Fruit fly (Drosophila melanogaster) whole organism, embryonic: ENCODE results near the gene CG13311.

Experiments
- Blimp-1 ChIP-seq: fragments of 200-800 bp; sonication (Bioruptor generic); optimal IDR thresholded peaks from 3 replicates; lab custom pipeline; 2018; ENCODE audit warnings: missing biosample characterization, missing genetic modification characterization, mild to moderate bottlenecking, moderate library complexity, missing genetic modification reagents
- CG10979 ChIP-seq: fragments of 200-800 bp; sonication (Bioruptor generic); optimal IDR thresholded peaks from 2 replicates; lab custom pipeline; 2018; ENCODE audit warnings: missing biosample characterization, mild to moderate bottlenecking, missing genetic modification characterization, moderate library complexity
- CG11398 ChIP-seq: fragments of 200-800 bp; sonication (Bioruptor generic); optimal IDR thresholded peaks from 2 replicates; lab custom pipeline; 2016; ENCODE audit warnings: missing biosample characterization, missing genetic modification characterization
- CG11504 ChIP-seq: fragments of 200-800 bp; sonication (Bioruptor generic); optimal IDR thresholded peaks from 3 replicates; lab custom pipeline; 2019; ENCODE audit warnings: missing biosample characterization, mild to moderate bottlenecking, missing genetic modification characterization, moderate library complexity
- CG12219 ChIP-seq: fragments of 200-800 bp; sonication (Bioruptor generic); optimal IDR thresholded peaks from 3 replicates; lab custom pipeline; 2018; ENCODE audit warnings: missing biosample characterization, mild to moderate bottlenecking, missing genetic modification characterization
- CG12391 ChIP-seq: fragments of 200-800 bp; sonication (Bioruptor generic); optimal IDR thresholded peaks from 3 replicates; lab custom pipeline; 2018; ENCODE audit warnings: missing biosample characterization, mild to moderate bottlenecking, missing genetic modification characterization, moderate library complexity
- CG13123 ChIP-seq: fragments of 200-800 bp; sonication (Bioruptor generic); optimal IDR thresholded peaks from 2 replicates; lab custom pipeline; 2016; ENCODE audit warnings: missing biosample characterization, missing genetic modification characterization
- CG15696 ChIP-seq: fragments of 200-800 bp; sonication (Bioruptor generic); optimal IDR thresholded peaks from 2 replicates; lab custom pipeline; 2019; ENCODE audit warnings: missing biosample characterization, mild to moderate bottlenecking, missing genetic modification characterization, moderate library complexity
- CG18262 ChIP-seq: fragments of 200-800 bp; optimal IDR thresholded peaks from 3 replicates; lab custom pipeline; 2019; ENCODE audit warnings: missing biosample characterization, mild to moderate bottlenecking, missing genetic modification characterization, moderate library complexity
- CG18599 ChIP-seq: fragments of 200-800 bp; sonication (Bioruptor generic); optimal IDR thresholded peaks from 3 replicates; lab custom pipeline; 2017; ENCODE audit warnings: missing biosample characterization, missing genetic modification characterization, mild to moderate bottlenecking, moderate library complexity, missing genetic modification reagents
- CG30403 ChIP-seq: fragments of 200-800 bp; sonication (Bioruptor generic); optimal IDR thresholded peaks from 3 replicates; lab custom pipeline; 2016; ENCODE audit warnings: missing biosample characterization, missing genetic modification characterization
- CG31441 ChIP-seq: fragments of 200-800 bp; sonication (Bioruptor generic); IDR thresholded peaks from 2 replicates; pipeline ENCODE4 v1.3.6; 2022; ENCODE audit warnings: missing biosample characterization, missing genetic modification characterization
- CG3163 ChIP-seq: fragments of 200-800 bp; sonication (Bioruptor generic); optimal IDR thresholded peaks from 3 replicates; lab custom pipeline; 2016; ENCODE audit warnings: missing biosample characterization, missing genetic modification characterization
- CG33557 ChIP-seq: fragments of 200-800 bp; sonication (Bioruptor generic); optimal IDR thresholded peaks from 2 replicates; lab custom pipeline; 2019; ENCODE audit warnings: missing biosample characterization, mild to moderate bottlenecking, missing genetic modification characterization, moderate library complexity
- CG4424 ChIP-seq: fragments of 200-800 bp; sonication (Bioruptor generic); optimal IDR thresholded peaks from 3 replicates; lab custom pipeline; 2016; ENCODE audit warnings: missing biosample characterization, missing genetic modification characterization
- CG4820 ChIP-seq: fragments of 200-800 bp; sonication (Bioruptor generic); optimal IDR thresholded peaks from 3 replicates; lab custom pipeline; 2016; ENCODE audit warnings: missing biosample characterization, missing genetic modification characterization
- CG7556 ChIP-seq: fragments of 200-800 bp; sonication (Bioruptor generic); optimal IDR thresholded peaks from 2 replicates; lab custom pipeline; 2017; ENCODE audit warnings: missing biosample characterization, mild to moderate bottlenecking, missing genetic modification characterization
- CG7839 ChIP-seq: fragments of 200-800 bp; sonication (Bioruptor generic); optimal IDR thresholded peaks from 3 replicates; lab custom pipeline; 2018; ENCODE audit warnings: missing biosample characterization, mild to moderate bottlenecking, missing genetic modification characterization, moderate library complexity
- CG8359 ChIP-seq: fragments of 200-800 bp; sonication (Bioruptor generic); optimal IDR thresholded peaks from 2 replicates; lab custom pipeline; 2017; ENCODE audit warnings: missing biosample characterization, mild to moderate bottlenecking, missing genetic modification characterization, borderline replicate concordance
- CG8388 ChIP-seq: fragments of 200-800 bp; sonication (Bioruptor generic); optimal IDR thresholded peaks from 2 replicates; lab custom pipeline; 2019; ENCODE audit warnings: missing biosample characterization, mild to moderate bottlenecking, missing genetic modification characterization, moderate library complexity
- D ChIP-seq, 2 experiments: fragments of 200-800 bp in 1 of 2; fragments of >200 bp in 1 of 2; sonication (Bioruptor generic) in 1 of 2; optimal IDR thresholded peaks; 2 replicates in 1 of 2; 3 replicates in 1 of 2; lab custom pipeline; 2017; ENCODE audit warnings: mild to moderate bottlenecking in 1 of 2, missing biosample characterization in 1 of 2, missing genetic modification characterization in 1 of 2, missing genetic modification reagents in 1 of 2
- D19A ChIP-seq: fragments of 200-800 bp; optimal IDR thresholded peaks from 3 replicates; lab custom pipeline; 2019; ENCODE audit warnings: missing biosample characterization, mild to moderate bottlenecking, missing genetic modification characterization, moderate library complexity
- D19B ChIP-seq: fragments of 200-800 bp; sonication (Bioruptor generic); optimal IDR thresholded peaks from 2 replicates; lab custom pipeline; 2017; ENCODE audit warnings: missing biosample characterization, mild to moderate bottlenecking, missing genetic modification characterization
- Eip74EF ChIP-seq, 2 experiments: fragments of 200-800 bp in 1 of 2; fragments of >200 bp in 1 of 2; sonication (Bioruptor generic) in 1 of 2; optimal IDR thresholded peaks; 2 replicates each; lab custom pipeline; 2017 to 2019; ENCODE audit warnings: missing biosample characterization in 2 of 2, missing genetic modification characterization in 2 of 2, mild to moderate bottlenecking in 1 of 2, moderate library complexity in 1 of 2
- HLH4C ChIP-seq: fragments of 200-800 bp; sonication (Bioruptor generic); IDR thresholded peaks from 3 replicates; pipeline ENCODE4 v1.3.6; 2022; ENCODE audit warnings: missing biosample characterization, missing genetic modification characterization; ENCODE audit not compliant: partially characterized antibody
- Med ChIP-seq: fragments of 200-800 bp; sonication (Bioruptor generic); peaks from one replicate; lab custom pipeline; 2016; ENCODE audit warnings: missing biosample characterization, missing genetic modification characterization, mild to moderate bottlenecking, inconsistent platforms, moderate library complexity
- Pdp1 ChIP-seq, 2 experiments: fragments of 200-800 bp; sonication (Bioruptor generic); optimal IDR thresholded peaks; 3 replicates each; lab custom pipeline; 2016; ENCODE audit warnings: missing biosample characterization in 2 of 2, missing genetic modification characterization in 2 of 2, mild to moderate bottlenecking in 1 of 2, moderate library complexity in 1 of 2
- Side ChIP-seq: fragments of 200-800 bp; sonication (Bioruptor generic); optimal IDR thresholded peaks from 2 replicates; lab custom pipeline; 2016; ENCODE audit warnings: missing biosample characterization, missing genetic modification characterization
- Xrp1 ChIP-seq: fragments of 200-800 bp; sonication (Bioruptor generic); IDR thresholded peaks from 2 replicates; pipeline ENCODE4 v1.3.6; 2022; ENCODE audit warnings: missing biosample characterization, missing genetic modification characterization
- bsh ChIP-seq, 2 experiments: fragments of 200-800 bp; sonication (Bioruptor generic); optimal IDR thresholded peaks; 2 replicates each; lab custom pipeline; 2017 to 2018; ENCODE audit warnings: mild to moderate bottlenecking in 2 of 2, missing biosample characterization in 2 of 2, missing genetic modification characterization in 2 of 2, moderate library complexity in 1 of 2
- cg ChIP-seq: fragments of 200-800 bp; sonication (Bioruptor generic); optimal IDR thresholded peaks from 3 replicates; lab custom pipeline; 2019; ENCODE audit warnings: missing biosample characterization, mild to moderate bottlenecking, missing genetic modification characterization, moderate library complexity
- corto ChIP-seq: fragments of 200-800 bp; sonication (Bioruptor generic); optimal IDR thresholded peaks from 2 replicates; lab custom pipeline; 2016; ENCODE audit warnings: missing biosample characterization, mild to moderate bottlenecking, missing genetic modification characterization, moderate library complexity
- crol ChIP-seq: fragments of 200-800 bp; sonication (Bioruptor generic); IDR thresholded peaks from 2 replicates; pipeline ENCODE4 v1.3.6; 2022; ENCODE audit warnings: missing biosample characterization, missing genetic modification characterization
- dmrt11E ChIP-seq: fragments of 200-800 bp; sonication (Bioruptor generic); optimal IDR thresholded peaks from 3 replicates; lab custom pipeline; 2018; ENCODE audit warnings: missing biosample characterization, mild to moderate bottlenecking, missing genetic modification characterization, moderate library complexity
- kni ChIP-seq: fragments of 200-800 bp; sonication (Bioruptor generic); optimal IDR thresholded peaks from 3 replicates; lab custom pipeline; 2017; ENCODE audit warnings: mild to moderate bottlenecking, missing biosample characterization, missing genetic modification reagents, missing genetic modification characterization
- lola ChIP-seq, 3 experiments: fragments of >200 bp in 2 of 3; fragments of 200-800 bp in 1 of 3; sonication (Bioruptor generic) in 1 of 3; optimal IDR thresholded peaks; 2 replicates each; lab custom pipeline; 2017 to 2019; ENCODE audit warnings: missing biosample characterization in 3 of 3, missing genetic modification characterization in 3 of 3, mild to moderate bottlenecking in 1 of 3, moderate library complexity in 1 of 3
- nmo ChIP-seq: fragments of 200-800 bp; sonication (Bioruptor generic); optimal IDR thresholded peaks from 2 replicates; lab custom pipeline; 2018; ENCODE audit warnings: missing biosample characterization, mild to moderate bottlenecking, missing genetic modification characterization, moderate library complexity
- nom ChIP-seq: fragments of 200-800 bp; sonication (Bioruptor generic); optimal IDR thresholded peaks from 2 replicates; lab custom pipeline; 2017; ENCODE audit warnings: missing biosample characterization, missing genetic modification characterization, mild to moderate bottlenecking, moderate library complexity, missing genetic modification reagents
- pan ChIP-seq, 4 experiments: fragments of >200 bp in 3 of 4; fragments of 200-800 bp in 1 of 4; sonication (Bioruptor generic) in 1 of 4; optimal IDR thresholded peaks in 3 of 4; IDR thresholded peaks in 1 of 4; 2 replicates each; pipeline versions ENCODE4 v1.3.6 to Lab custom; 2017 to 2022; ENCODE audit warnings: missing biosample characterization in 2 of 4, missing genetic modification characterization in 2 of 4, mixed read lengths in 1 of 4
- phol ChIP-seq: fragments of 200-800 bp; sonication (Bioruptor generic); optimal IDR thresholded peaks from 3 replicates; lab custom pipeline; 2018; ENCODE audit warnings: missing biosample characterization, mild to moderate bottlenecking, missing genetic modification characterization, moderate library complexity
- pnt ChIP-seq: fragments of 200-800 bp; sonication (Bioruptor generic); optimal IDR thresholded peaks from 3 replicates; lab custom pipeline; 2016; ENCODE audit warnings: missing biosample characterization, missing genetic modification characterization
- pros ChIP-seq: fragments of 200-800 bp; sonication (Bioruptor generic); optimal IDR thresholded peaks from 3 replicates; lab custom pipeline; 2019; ENCODE audit warnings: missing biosample characterization, mild to moderate bottlenecking, missing genetic modification characterization, moderate library complexity
- row ChIP-seq: fragments of 200-800 bp; sonication (Bioruptor generic); IDR thresholded peaks from 3 replicates; pipeline ENCODE4 v1.3.6; 2022; ENCODE audit warnings: missing biosample characterization, missing genetic modification characterization
- sqz ChIP-seq: fragments of 200-800 bp; sonication (Bioruptor generic); optimal IDR thresholded peaks from 3 replicates; lab custom pipeline; 2018; ENCODE audit warnings: missing biosample characterization, mild to moderate bottlenecking, missing genetic modification characterization

Gene CG13311

DNA sequence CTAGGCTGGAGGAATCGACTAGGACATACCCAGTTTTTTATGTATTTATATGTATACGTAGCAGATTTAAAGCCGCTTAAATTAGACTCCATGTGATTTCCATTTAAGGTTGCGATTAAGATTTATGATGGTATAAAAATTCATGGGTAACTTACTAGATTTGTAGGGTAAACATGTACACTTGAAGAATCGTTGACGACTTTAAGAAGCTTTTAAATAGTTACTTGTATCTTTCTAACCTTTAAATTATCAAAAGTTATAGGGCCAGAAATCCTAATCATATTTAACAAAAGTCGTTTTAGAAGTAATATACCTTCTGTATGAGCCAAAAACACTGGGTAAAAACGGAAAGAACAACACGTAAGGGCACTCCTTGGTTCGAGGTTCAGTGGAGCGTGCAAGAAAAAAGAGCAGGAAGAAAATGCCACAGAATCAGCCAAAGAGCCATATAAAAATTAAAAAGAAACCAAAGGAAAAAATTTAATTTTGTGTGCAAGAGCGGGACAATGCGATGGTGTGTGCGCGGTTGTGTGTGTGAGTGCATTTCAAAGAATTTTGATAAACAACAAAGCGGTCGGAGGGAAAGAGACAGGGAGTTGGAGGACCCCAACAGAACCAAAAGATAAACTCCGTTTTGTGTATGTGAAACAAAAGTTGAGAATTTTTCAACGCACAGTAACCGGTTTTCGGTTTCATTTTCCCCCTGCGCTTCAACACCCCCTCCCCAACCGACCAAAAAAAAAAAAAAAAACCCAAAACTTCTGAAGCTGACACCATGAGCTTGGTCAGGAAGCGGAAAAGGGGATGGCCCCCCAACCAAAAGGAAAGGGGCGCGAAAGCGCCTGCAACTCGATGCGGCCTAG, 37.8 kb upstream of the CG13311 start (continued):
- TF ChIP-seq lola (GFP tag; optimal IDR thresholded peaks at IDR 0.05; lab: Kevin White, UChicago) (peak in 1 of 3 experiments; percentile 63), corto (peak; percentile 18), CG8388 (GFP tag; lab: Kevin White, UChicago) (peak; percentile 20), Xrp1 (GFP tag; lab: Robert Waterston, UW) (peak; percentile 36; the same call in 1 of the 2 replicates), CG18262 (tag; lab: Kevin White, UChicago) (peak; percentile 73), CG4820 (peak; percentile 19), phol (tag; lab: Kevin White, UChicago) (peak; percentile 35), CG13123 (GFP tag; lab: Kevin White, UChicago) (no peak), pros (peak; percentile 45), CG11504 (tag; lab: Kevin White, UChicago) (peak; percentile 5), CG10979 (peak; percentile 64), CG11398 (GFP tag; lab: Kevin White, UChicago) (no peak), Med (GFP tag; lab: Kevin White, UChicago) (peak; percentile 23), nmo (GFP tag; lab: Kevin White, UChicago) (peak; percentile 36), bsh (GFP tag; optimal IDR thresholded peaks at IDR 0.05; lab: Kevin White, UChicago) (peak in 1 of 2 experiments; percentile 17), CG8359 (peak; percentile 9), row (GFP tag; lab: Robert Waterston, UW) (peak; percentile 40; the same call in 2 of the 3 replicates), D19A (peak; percentile 31), Pdp1 (GFP tag; optimal IDR thresholded peaks at IDR 0.05; lab: Kevin White, UChicago) (peak in 1 of 2 experiments; percentile 4), CG12219 (GFP tag; lab: Kevin White, UChicago) (no peak), D (optimal IDR thresholded peaks at IDR 0.05; lab: Kevin White, UChicago) (no peak), D (GFP tag; optimal IDR thresholded peaks at IDR 0.05; lab: Kevin White, UChicago) (peak; percentile 32), CG31441 (GFP tag; lab: Robert Waterston, UW) (0 out of 2 replicates have a peak, but pooled peaks have one; percentile 25), pnt (GFP tag; lab: Kevin White, UChicago) (peak; percentile 4), sqz (GFP tag; lab: Kevin White, UChicago) (peak; percentile 55), CG12391 (tag; lab: Kevin White, UChicago) (peak; percentile 42), CG4424 (GFP tag; lab: Kevin White, UChicago) (peak; percentile 8), D19B (peak; percentile 63), CG18599 (GFP tag; lab: Kevin White, UChicago) (no peak), HLH4C (GFP tag; lab: Robert Waterston, UW) (no peak), Eip74EF (GFP tag; optimal IDR thresholded peaks at IDR 0.05; lab: Kevin White, UChicago) (no peak), CG30403 (GFP tag; lab: Kevin White, UChicago) (peak; percentile 3), CG7556 (GFP tag; lab: Kevin White, UChicago) (peak; percentile 35), Side (GFP tag; lab: Kevin White, UChicago) (no peak), dmrt11E (tag; lab: Kevin White, UChicago) (peak; percentile 68), kni (peak; percentile 59), CG7839 (tag; lab: Kevin White, UChicago) (peak; percentile 20), Blimp-1 (GFP tag; lab: Kevin White, UChicago) (peak; percentile 11), cg (GFP tag; lab: Kevin White, UChicago) (peak; percentile 57), pan (optimal IDR thresholded peaks at IDR 0.05; lab: Kevin White, UChicago) (peak in 1 of 2 experiments; percentile 56), pan (GFP tag; optimal IDR thresholded peaks at IDR 0.05 in 1 of 2, IDR thresholded peaks at IDR 0.05 in 1 of 2) (no peak), CG15696 (tag; lab: Kevin White, UChicago) (peak; percentile 61), CG33557 (GFP tag; lab: Kevin White, UChicago) (peak; percentile 8), CG3163 (GFP tag; lab: Kevin White, UChicago) (no peak), crol (GFP tag; lab: Robert Waterston, UW) (peak; percentile 61), nom (GFP tag; lab: Kevin White, UChicago) (peak; percentile 69)
